Worm (Caenorhabditis elegans) whole organism, L3 larva: ENCODE measurements around the gene erh-1.

Source experiments
- ZK546.5 ChIP-seq: sonication (generic microtip); optimal IDR thresholded peaks from 2 replicates; lab custom pipeline; 2017; ENCODE audit warnings: missing biosample characterization, missing genetic modification characterization
- elt-3 ChIP-seq, 3 experiments: fragments of 150-350 bp in 1 of 3; sonication (generic microtip) in 2 of 3; optimal IDR thresholded peaks; 2 replicates in 2 of 3; 4 replicates in 1 of 3; lab custom pipeline; 2014 to 2017; ENCODE audit warnings: missing biosample characterization in 3 of 3, missing genetic modification characterization in 3 of 3
- fkh-2 ChIP-seq: fragments of 150-350 bp; optimal IDR thresholded peaks from 2 replicates; lab custom pipeline; 2014; ENCODE audit warnings: missing biosample characterization, missing genetic modification reagents, missing genetic modification characterization
- pha-4 ChIP-seq: fragments of 150-350 bp; optimal IDR thresholded peaks from 2 replicates; lab custom pipeline; 2014; ENCODE audit warnings: missing biosample characterization, missing genetic modification reagents, missing genetic modification characterization
- skn-1 ChIP-seq: fragments of 150-350 bp; optimal IDR thresholded peaks from 2 replicates; lab custom pipeline; 2014; ENCODE audit warnings: missing biosample characterization, missing genetic modification characterization
- unc-39 ChIP-seq: sonication (generic microtip); optimal IDR thresholded peaks from 4 replicates; lab custom pipeline; 2017; ENCODE audit warnings: missing biosample characterization, missing genetic modification characterization
- unc-62 ChIP-seq: fragments of 150-350 bp; sonication (generic microtip); optimal IDR thresholded peaks from 4 replicates; lab custom pipeline; 2014; ENCODE audit warnings: missing biosample characterization, missing genetic modification reagents, missing genetic modification characterization

- TF ChIP-seq unc-39 (no peak), ZK546.5 (tag; lab: Kevin White, UChicago) (no peak), pha-4 (tag; lab: Kevin White, UChicago) (no peak), elt-3 (tag; optimal IDR thresholded peaks at IDR 0.05; lab: Kevin White, UChicago) (no peak), unc-62 (GFP tag; lab: Kevin White, UChicago) (no peak), skn-1 (tag; lab: Kevin White, UChicago) (no peak), fkh-2 (tag; lab: Kevin White, UChicago) (no peak)
Observed at ce11 chrV:10539114-10539513, 39.8 kb downstream of the erh-1 start, which contains the start of gene F25D1.8.
